Worm (Caenorhabditis elegans): ENCODE measurements around the gene C49C8.3.

Gene C49C8.3

DNA sequence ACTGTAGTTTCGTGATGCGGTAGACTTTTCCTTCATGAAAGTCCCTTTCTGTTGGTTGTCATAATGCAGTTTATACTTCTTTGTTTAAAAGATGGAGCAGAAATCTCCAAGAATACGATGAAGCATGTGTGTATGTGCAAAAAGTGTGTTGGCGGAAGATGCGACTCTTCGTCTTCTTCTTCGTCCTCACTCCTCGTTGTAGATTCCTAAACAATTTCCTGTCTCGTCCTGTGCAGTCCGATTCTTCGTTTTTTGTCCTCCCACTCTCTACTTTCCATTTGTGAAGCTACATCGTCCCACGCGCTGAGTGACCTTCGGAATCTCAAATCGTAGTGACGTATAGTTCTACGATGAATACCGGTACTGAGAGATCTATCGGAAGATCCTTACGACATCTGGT is 16.3 kb upstream of the C49C8.3 start:
- TF ChIP-seq unc-98 (GFP tag; IDR thresholded peaks at IDR 0.05) (no peak), sox-4 (tag; optimal IDR thresholded peaks at IDR 0.05) (no peak), fkh-10 (GFP tag; optimal IDR thresholded peaks at IDR 0.05) (peak; percentile 58), efl-3 (GFP tag; optimal IDR thresholded peaks at IDR 0.05) (no peak), blmp-1 (tag; optimal IDR thresholded peaks at IDR 0.05) (peak; percentile 31), lin-14 (GFP tag; optimal IDR thresholded peaks at IDR 0.05) (peak; percentile 55), aha-1 (tag; optimal IDR thresholded peaks at IDR 0.05) (no peak)

DNA sequence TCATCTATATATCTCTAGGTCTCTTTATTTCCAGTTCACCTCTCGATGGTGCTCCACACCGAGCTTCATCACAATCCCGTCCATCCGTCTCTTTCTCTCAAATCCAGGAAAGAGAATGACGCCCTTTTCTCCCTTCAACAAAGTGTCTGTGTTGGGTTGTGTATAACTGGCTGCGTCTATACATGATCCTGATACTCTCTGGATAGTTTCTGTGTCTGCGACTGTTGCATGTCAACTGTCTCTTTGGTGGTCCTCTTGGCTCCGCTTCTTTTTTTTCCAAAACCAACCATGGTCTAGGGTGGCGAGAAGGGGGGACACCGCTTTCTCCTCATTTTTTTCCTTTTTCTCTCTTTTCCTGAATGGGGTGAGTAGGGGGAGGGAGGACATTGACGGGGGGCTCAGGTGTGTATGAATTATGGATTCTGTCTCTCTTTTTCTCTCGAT is 14.9 kb upstream of the C49C8.3 start:
- TF ChIP-seq ets-5 (GFP tag; IDR thresholded peaks at IDR 0.05) (no peak), tbx-2 (tag; optimal IDR thresholded peaks at IDR 0.05) (peak; percentile 74), isw-1 (GFP tag; IDR thresholded peaks at IDR 0.05) (peak; percentile 40), dpl-1 (GFP tag; optimal IDR thresholded peaks at IDR 0.05) (peak in 1 of 3 experiments; percentile 4), mep-1 (tag; optimal IDR thresholded peaks at IDR 0.05) (peak; percentile 45), rnt-1 (tag; optimal IDR thresholded peaks at IDR 0.05) (peak; percentile 39), mdl-1 (tag; optimal IDR thresholded peaks at IDR 0.05) (peak in 1 of 2 experiments; percentile 44), lin-35 (GFP tag; optimal IDR thresholded peaks at IDR 0.05) (peak in 1 of 2 experiments; percentile 7), fkh-10 (GFP tag; optimal IDR thresholded peaks at IDR 0.05) (peak; percentile 71), nhr-71 (tag; optimal IDR thresholded peaks at IDR 0.05) (peak; percentile 74), mef-2 (tag; optimal IDR thresholded peaks at IDR 0.05) (peak; percentile 38), fos-1 (tag; optimal IDR thresholded peaks at IDR 0.05) (peak; percentile 38), skn-1 (tag; optimal IDR thresholded peaks at IDR 0.05) (no peak), unc-86 (tag; optimal IDR thresholded peaks at IDR 0.05) (peak; percentile 77), C16A3.4 (tag; optimal IDR thresholded peaks at IDR 0.05) (peak; percentile 41), nhr-19 (GFP tag; conservative IDR thresholded peaks at IDR 0.05) (peak; percentile 53), egl-27 (tag; optimal IDR thresholded peaks at IDR 0.05) (peak in 1 of 2 experiments; percentile 8), blmp-1 (tag; optimal IDR thresholded peaks at IDR 0.05) (peak; percentile 0), C34B4.2 (tag; optimal IDR thresholded peaks at IDR 0.05) (no peak), nhr-47 (tag; optimal IDR thresholded peaks at IDR 0.05) (peak; percentile 53), lsy-2 (tag; optimal IDR thresholded peaks at IDR 0.05) (peak; percentile 16 to 58), lir-3 (tag; optimal IDR thresholded peaks at IDR 0.05; ENCODE audit: poor library complexity) (no peak), swsn-7 (tag; optimal IDR thresholded peaks at IDR 0.05) (peak; percentile 67), ceh-88 (GFP tag; IDR thresholded peaks at IDR 0.05) (peak; percentile 30; the same call in 1 of the 2 replicates), unc-62 (GFP tag; optimal IDR thresholded peaks at IDR 0.05) (no peak), efl-1 (optimal IDR thresholded peaks at IDR 0.05) (peak; percentile 48 to 60), efl-1 (GFP tag; optimal IDR thresholded peaks at IDR 0.05 in 1 of 2) (peak; percentile 2 to 55), hlh-4 (tag; optimal IDR thresholded peaks at IDR 0.05) (no peak), fkh-8 (tag; optimal IDR thresholded peaks at IDR 0.05) (peak; percentile 63), snpc-4 (tag; optimal IDR thresholded peaks at IDR 0.05) (peak; percentile 15), ceh-82 (tag; optimal IDR thresholded peaks at IDR 0.05) (peak; percentile 42 to 60 (median 51)), lin-14 (GFP tag; optimal IDR thresholded peaks at IDR 0.05) (peak; percentile 91), dsc-1 (tag; optimal IDR thresholded peaks at IDR 0.05) (peak; percentile 57), snu-23 (GFP tag; optimal IDR thresholded peaks at IDR 0.05) (peak; percentile 75), nhr-20 (tag; optimal IDR thresholded peaks at IDR 0.05) (peak; percentile 61), nhr-77 (tag; optimal IDR thresholded peaks at IDR 0.05) (peak; percentile 56), ceh-8 (GFP tag; optimal IDR thresholded peaks at IDR 0.05) (no peak), xbp-1 (tag; optimal IDR thresholded peaks at IDR 0.05) (peak; percentile 39), irx-1 (tag; optimal IDR thresholded peaks at IDR 0.05) (peak; percentile 50), lin-15B (tag; optimal IDR thresholded peaks at IDR 0.05) (no peak)
